Worm (Caenorhabditis elegans) whole organism, mixed stage, embryonic: Measurements from ENCODE around the gene F59B1.10.

Source experiments
- ces-1 ChIP-seq: fragments of 150-350 bp; optimal IDR thresholded peaks from 2 replicates; lab custom pipeline; 2014; ENCODE audit warnings: missing biosample characterization, missing genetic modification reagents, missing genetic modification characterization
- ham-2 ChIP-seq: fragments of 200-800 bp; sonication (Bioruptor generic); optimal IDR thresholded peaks from 2 replicates; lab custom pipeline; 2018; ENCODE audit warnings: mild to moderate bottlenecking, missing genetic modification characterization, missing compliant biosample characterization
- mab-5 ChIP-seq: fragments of 150-350 bp; optimal IDR thresholded peaks from 2 replicates; lab custom pipeline; 2014; ENCODE audit warnings: missing biosample characterization, missing genetic modification characterization
- nhr-237 ChIP-seq: fragments of 150-350 bp; optimal IDR thresholded peaks from 2 replicates; lab custom pipeline; 2014; ENCODE audit warnings: missing biosample characterization, missing genetic modification characterization
- unc-39 ChIP-seq: fragments of 150-350 bp; optimal IDR thresholded peaks from 2 replicates; lab custom pipeline; 2014; ENCODE audit warnings: missing biosample characterization, missing genetic modification characterization
- ztf-11 ChIP-seq: fragments of 150-350 bp; optimal IDR thresholded peaks from 2 replicates; lab custom pipeline; 2014; ENCODE audit warnings: missing biosample characterization, missing genetic modification characterization

- no peak for TF ChIP-seq mab-5 (tag; lab: Kevin White, UChicago)
- no peak for TF ChIP-seq ham-2 (GFP tag; lab: Kevin White, UChicago)
- no peak for TF ChIP-seq ces-1
- no peak for TF ChIP-seq ztf-11
- TF ChIP-seq nhr-237 (tag; lab: Kevin White, UChicago): no peak
- TF ChIP-seq unc-39 (tag; lab: Kevin White, UChicago): no peak
Measured at ce11 chrV:3631591-3631990, 16.2 kb downstream of the F59B1.10 start, which contains the start of gene F59B1.6.
